Fruit fly (Drosophila melanogaster) whole organism, embryonic: ENCODE measurements around the gene CG31064.
A peak's percentile ranks its signal among the peaks of the same experiment; 100 is the strongest.

Source experiments
- B-H1 ChIP-seq: fragments of 200-800 bp; sonication (Bioruptor generic); IDR thresholded peaks from 3 replicates; pipeline ENCODE4 v1.3.6; 2022; ENCODE audit warnings: missing biosample characterization, missing genetic modification characterization
- CG11247 ChIP-seq: fragments of 200-800 bp; sonication (Bioruptor generic); IDR thresholded peaks from 2 replicates; pipeline ENCODE4 v1.3.6; 2022; ENCODE audit warnings: missing biosample characterization, missing genetic modification characterization
- CG14965 ChIP-seq: fragments of 200-800 bp; sonication (Bioruptor generic); optimal IDR thresholded peaks from 2 replicates; lab custom pipeline; 2016; ENCODE audit warnings: missing biosample characterization, missing genetic modification characterization, borderline replicate concordance
- CG17802 ChIP-seq: fragments of 200-800 bp; sonication (Bioruptor generic); optimal IDR thresholded peaks from 2 replicates; lab custom pipeline; 2018; ENCODE audit warnings: missing biosample characterization, mild to moderate bottlenecking, missing genetic modification characterization, moderate library complexity
- CG3065 ChIP-seq: fragments of 200-800 bp; sonication (Bioruptor generic); optimal IDR thresholded peaks from 2 replicates; lab custom pipeline; 2016; ENCODE audit warnings: missing biosample characterization, missing genetic modification characterization
- CG31365 ChIP-seq: fragments of 200-800 bp; sonication (Bioruptor generic); optimal IDR thresholded peaks from 2 replicates; lab custom pipeline; 2018; ENCODE audit warnings: missing biosample characterization, mild to moderate bottlenecking, missing genetic modification characterization
- CG34224 ChIP-seq: fragments of 200-800 bp; sonication (Bioruptor generic); IDR thresholded peaks from 3 replicates; pipeline ENCODE4 v1.3.6; 2022; ENCODE audit warnings: missing biosample characterization, missing genetic modification characterization; ENCODE audit not compliant: partially characterized antibody
- CG4328 ChIP-seq: fragments of 200-800 bp; sonication (Bioruptor generic); optimal IDR thresholded peaks from 3 replicates; lab custom pipeline; 2017; ENCODE audit warnings: missing biosample characterization, missing genetic modification reagents, missing genetic modification characterization
- CG4424 ChIP-seq: fragments of 200-800 bp; sonication (Bioruptor generic); optimal IDR thresholded peaks from 3 replicates; lab custom pipeline; 2016; ENCODE audit warnings: missing biosample characterization, missing genetic modification characterization
- CG4617 ChIP-seq: fragments of 200-800 bp; sonication (Bioruptor generic); optimal IDR thresholded peaks from 3 replicates; lab custom pipeline; 2016; ENCODE audit warnings: missing biosample characterization, missing genetic modification characterization, borderline replicate concordance
- CG5245 ChIP-seq: fragments of 200-800 bp; sonication (Bioruptor generic); optimal IDR thresholded peaks from 3 replicates; lab custom pipeline; 2016; ENCODE audit warnings: missing biosample characterization, missing genetic modification characterization
- CG6272 ChIP-seq: fragments of 200-800 bp; sonication (Bioruptor generic); IDR thresholded peaks from 2 replicates; pipeline ENCODE4 v1.3.6; 2022; ENCODE audit warnings: missing biosample characterization, missing genetic modification characterization
- CG6689 ChIP-seq: fragments of 200-800 bp; sonication (Bioruptor generic); IDR thresholded peaks from 2 replicates; pipeline ENCODE4 v1.3.6; 2022; ENCODE audit warnings: missing biosample characterization, missing genetic modification characterization
- CG6765 ChIP-seq: fragments of 200-800 bp; sonication (Bioruptor generic); optimal IDR thresholded peaks from 3 replicates; lab custom pipeline; 2017; ENCODE audit warnings: missing biosample characterization, mild to moderate bottlenecking, missing genetic modification characterization
- CG7357 ChIP-seq: fragments of 200-800 bp; sonication (Bioruptor generic); IDR thresholded peaks from 3 replicates; pipeline ENCODE4 v1.3.6; 2022; ENCODE audit warnings: missing biosample characterization, missing genetic modification characterization
- CG7556 ChIP-seq: fragments of 200-800 bp; sonication (Bioruptor generic); optimal IDR thresholded peaks from 2 replicates; lab custom pipeline; 2017; ENCODE audit warnings: missing biosample characterization, mild to moderate bottlenecking, missing genetic modification characterization
- CG9876 ChIP-seq: fragments of 200-800 bp; sonication (Bioruptor generic); optimal IDR thresholded peaks from 2 replicates; lab custom pipeline; 2016; ENCODE audit warnings: missing biosample characterization, missing genetic modification characterization
- CHES-1-like ChIP-seq: fragments of 200-800 bp; sonication (Bioruptor generic); optimal IDR thresholded peaks from 2 replicates; lab custom pipeline; 2016; ENCODE audit warnings: missing biosample characterization, missing genetic modification characterization
- ERR ChIP-seq: fragments of 200-800 bp; sonication (Bioruptor generic); optimal IDR thresholded peaks from 2 replicates; lab custom pipeline; 2016; ENCODE audit warnings: missing biosample characterization, missing genetic modification characterization
- Fer3 ChIP-seq: fragments of 200-800 bp; sonication (Bioruptor generic); optimal IDR thresholded peaks from 2 replicates; lab custom pipeline; 2018; ENCODE audit warnings: missing biosample characterization, mild to moderate bottlenecking, missing genetic modification characterization, moderate library complexity
- Gug ChIP-seq: fragments of 200-800 bp; sonication (Bioruptor generic); IDR thresholded peaks from 4 replicates; pipeline ENCODE4 v1.3.6; 2022; ENCODE audit warnings: missing biosample characterization, missing genetic modification characterization
- HmgD ChIP-seq: fragments of 200-800 bp; sonication (Bioruptor generic); optimal IDR thresholded peaks from 3 replicates; lab custom pipeline; 2016; ENCODE audit warnings: missing biosample characterization, missing genetic modification characterization
- Hr3 ChIP-seq: fragments of 200-800 bp; sonication (Bioruptor generic); optimal IDR thresholded peaks from 3 replicates; lab custom pipeline; 2016; ENCODE audit warnings: missing biosample characterization, missing genetic modification characterization
- Hr51 ChIP-seq, 2 experiments: fragments of 200-800 bp; sonication (Bioruptor generic); optimal IDR thresholded peaks; 2 replicates in 1 of 2; 3 replicates in 1 of 2; lab custom pipeline; 2016 to 2018; ENCODE audit warnings: missing biosample characterization in 2 of 2, missing genetic modification characterization in 2 of 2, mild to moderate bottlenecking in 1 of 2, moderate library complexity in 1 of 2
- Hr78 ChIP-seq, 2 experiments: fragments of 200-800 bp in 1 of 2; fragments of >200 bp in 1 of 2; sonication (Bioruptor generic) in 1 of 2; optimal IDR thresholded peaks; 2 replicates each; lab custom pipeline; 2017 to 2019; ENCODE audit warnings: missing biosample characterization in 2 of 2, missing genetic modification characterization in 2 of 2, mild to moderate bottlenecking in 1 of 2, moderate library complexity in 1 of 2
- MESR4 ChIP-seq: fragments of 200-800 bp; sonication (Bioruptor generic); optimal IDR thresholded peaks from 2 replicates; lab custom pipeline; 2018; ENCODE audit warnings: missing biosample characterization, mild to moderate bottlenecking, missing genetic modification characterization, moderate library complexity
- NK7.1 ChIP-seq: fragments of 200-800 bp; sonication (Bioruptor generic); optimal IDR thresholded peaks from 3 replicates; lab custom pipeline; 2016; ENCODE audit warnings: missing biosample characterization, missing genetic modification characterization
- Neu2 ChIP-seq: fragments of 200-800 bp; sonication (Bioruptor generic); optimal IDR thresholded peaks from 3 replicates; lab custom pipeline; 2016; ENCODE audit warnings: missing biosample characterization, missing genetic modification characterization, borderline replicate concordance
- ac ChIP-seq: fragments of 200-800 bp; sonication (Bioruptor generic); optimal IDR thresholded peaks from 3 replicates; lab custom pipeline; 2017; ENCODE audit warnings: missing biosample characterization, mild to moderate bottlenecking, missing genetic modification characterization
- ash1 ChIP-seq: fragments of 200-800 bp; sonication (Bioruptor generic); optimal IDR thresholded peaks from 2 replicates; lab custom pipeline; 2018; ENCODE audit warnings: missing biosample characterization, mild to moderate bottlenecking, missing genetic modification characterization
- bsh ChIP-seq, 2 experiments: fragments of 200-800 bp; sonication (Bioruptor generic); optimal IDR thresholded peaks; 2 replicates each; lab custom pipeline; 2017 to 2018; ENCODE audit warnings: mild to moderate bottlenecking in 2 of 2, missing biosample characterization in 2 of 2, missing genetic modification characterization in 2 of 2, moderate library complexity in 1 of 2
- dmrt11E ChIP-seq: fragments of 200-800 bp; sonication (Bioruptor generic); optimal IDR thresholded peaks from 3 replicates; lab custom pipeline; 2018; ENCODE audit warnings: missing biosample characterization, mild to moderate bottlenecking, missing genetic modification characterization, moderate library complexity
- fu2 ChIP-seq: fragments of 200-800 bp; sonication (Bioruptor generic); optimal IDR thresholded peaks from 2 replicates; lab custom pipeline; 2016; ENCODE audit warnings: missing biosample characterization, missing genetic modification characterization
- insv ChIP-seq, 2 experiments: fragments of 200-800 bp; sonication (Bioruptor generic); optimal IDR thresholded peaks; 3 replicates each; lab custom pipeline; 2016 to 2018; ENCODE audit warnings: missing biosample characterization in 2 of 2, missing genetic modification characterization in 2 of 2
- jigr1 ChIP-seq: fragments of 200-800 bp; sonication (Bioruptor generic); IDR thresholded peaks from 3 replicates; pipeline ENCODE4 v1.3.6; 2022; ENCODE audit warnings: missing biosample characterization, missing genetic modification characterization
- jing ChIP-seq: fragments of 200-800 bp; sonication (Bioruptor generic); optimal IDR thresholded peaks from 2 replicates; lab custom pipeline; 2018; ENCODE audit warnings: missing biosample characterization, mild to moderate bottlenecking, missing genetic modification characterization
- lmd ChIP-seq: fragments of 200-800 bp; sonication (Bioruptor generic); IDR thresholded peaks from 2 replicates; pipeline ENCODE4 v1.3.6; 2022; ENCODE audit warnings: missing biosample characterization, missing genetic modification characterization
- lov ChIP-seq, 2 experiments: fragments of 200-800 bp in 1 of 2; fragments of >200 bp in 1 of 2; sonication (Bioruptor generic) in 1 of 2; IDR thresholded peaks in 1 of 2; optimal IDR thresholded peaks in 1 of 2; 2 replicates in 1 of 2; 3 replicates in 1 of 2; pipeline versions ENCODE4 v1.3.6 to Lab custom; 2017 to 2022; ENCODE audit warnings: missing biosample characterization in 1 of 2, missing genetic modification characterization in 1 of 2
- luna ChIP-seq: fragments of 200-800 bp; sonication (Bioruptor generic); optimal IDR thresholded peaks from 2 replicates; lab custom pipeline; 2016; ENCODE audit warnings: missing biosample characterization, missing genetic modification characterization
- mam ChIP-seq: fragments of 200-800 bp; sonication (Bioruptor generic); optimal IDR thresholded peaks from 3 replicates; lab custom pipeline; 2016; ENCODE audit warnings: missing biosample characterization, missing genetic modification characterization
- nom ChIP-seq: fragments of 200-800 bp; sonication (Bioruptor generic); optimal IDR thresholded peaks from 2 replicates; lab custom pipeline; 2017; ENCODE audit warnings: missing biosample characterization, missing genetic modification characterization, mild to moderate bottlenecking, moderate library complexity, missing genetic modification reagents
- pb ChIP-seq: fragments of 200-800 bp; sonication (Bioruptor generic); optimal IDR thresholded peaks from 3 replicates; lab custom pipeline; 2016; ENCODE audit warnings: missing biosample characterization, missing genetic modification characterization
- peb ChIP-seq: fragments of 200-800 bp; sonication (Bioruptor generic); IDR thresholded peaks from 2 replicates; pipeline ENCODE4 v1.3.6; 2022; ENCODE audit warnings: missing biosample characterization, missing genetic modification characterization
- schlank ChIP-seq: fragments of 200-800 bp; sonication (Bioruptor generic); optimal IDR thresholded peaks from 2 replicates; lab custom pipeline; 2018; ENCODE audit warnings: missing biosample characterization, mild to moderate bottlenecking, missing genetic modification characterization
- sens ChIP-seq: fragments of 200-800 bp; sonication (Bioruptor generic); peaks from one replicate; lab custom pipeline; 2016; ENCODE audit warnings: missing biosample characterization, missing genetic modification characterization
- sisA ChIP-seq: fragments of 200-800 bp; sonication (Bioruptor generic); IDR thresholded peaks from 2 replicates; pipeline ENCODE4 v1.3.6; 2022; ENCODE audit warnings: missing biosample characterization, missing genetic modification characterization
- stwl ChIP-seq: fragments of 200-800 bp; sonication (Bioruptor generic); optimal IDR thresholded peaks from 3 replicates; lab custom pipeline; 2018; ENCODE audit warnings: missing biosample characterization, mild to moderate bottlenecking, missing genetic modification characterization, moderate library complexity
- vfl ChIP-seq: fragments of 200-800 bp; sonication (Bioruptor generic); optimal IDR thresholded peaks from 2 replicates; lab custom pipeline; 2016; ENCODE audit warnings: missing biosample characterization, missing genetic modification characterization

The CG31064 gene

dm6 chr3R:27281022-27281810 is 42.3 kb upstream of the CG31064 start (continued):
- TF ChIP-seq HmgD (peak; percentile 90), Gug (peak; percentile 98), bsh (GFP tag; optimal IDR thresholded peaks at IDR 0.05; lab: Kevin White, UChicago) (peak; percentile 94 to 98), CG5245 (GFP tag; lab: Kevin White, UChicago) (peak; percentile 92), CG9876 (GFP tag; lab: Kevin White, UChicago) (peak; percentile 90), Hr51 (GFP tag; optimal IDR thresholded peaks at IDR 0.05; lab: Kevin White, UChicago) (peak; percentile 92 to 95), lov (optimal IDR thresholded peaks at IDR 0.05; lab: Kevin White, UChicago) (no peak), lov (GFP tag; IDR thresholded peaks at IDR 0.05; lab: Robert Waterston, UW) (peak; percentile 97), ERR (GFP tag; lab: Kevin White, UChicago) (peak; percentile 91), dmrt11E (tag; lab: Kevin White, UChicago) (peak; percentile 88), CG31365 (tag; lab: Kevin White, UChicago) (peak; percentile 87), CG3065 (peak; percentile 85), B-H1 (GFP tag; lab: Robert Waterston, UW) (peak; percentile 95), CG34224 (GFP tag; lab: Robert Waterston, UW) (no peak), CG11247 (GFP tag; lab: Robert Waterston, UW) (peak; percentile 94), nom (GFP tag; lab: Kevin White, UChicago) (peak; percentile 88), CG17802 (tag; lab: Kevin White, UChicago) (peak; percentile 78), peb (peak; percentile 95), CG6765 (peak; percentile 90), CG4617 (GFP tag; lab: Kevin White, UChicago) (peak; percentile 92), CG6272 (GFP tag; lab: Robert Waterston, UW) (peak; percentile 92), jing (GFP tag; lab: Kevin White, UChicago) (peak; percentile 95), luna (GFP tag; lab: Kevin White, UChicago) (peak; percentile 89), CG14965 (GFP tag; lab: Kevin White, UChicago) (peak; percentile 68), CG7357 (GFP tag; lab: Robert Waterston, UW) (peak; percentile 90), CG7556 (GFP tag; lab: Kevin White, UChicago) (peak; percentile 95), mam (peak; percentile 96), schlank (peak; percentile 96), CG4424 (GFP tag; lab: Kevin White, UChicago) (peak; percentile 94), CG6689 (GFP tag; lab: Robert Waterston, UW) (peak; percentile 97), Hr3 (peak; percentile 89), insv (GFP tag; optimal IDR thresholded peaks at IDR 0.05; lab: Kevin White, UChicago) (peak; percentile 28 to 41), sens (peak; percentile 98), CG4328 (peak; percentile 68), ash1 (GFP tag; lab: Kevin White, UChicago) (no peak), Neu2 (GFP tag; lab: Kevin White, UChicago) (peak; percentile 58), MESR4 (peak; percentile 63), Hr78 (GFP tag; optimal IDR thresholded peaks at IDR 0.05; lab: Kevin White, UChicago) (peak in 1 of 2 experiments; percentile 70), lmd (peak; percentile 97), ac (GFP tag; lab: Kevin White, UChicago) (peak; percentile 78), sisA (GFP tag; lab: Robert Waterston, UW) (peak; percentile 97), CHES-1-like (peak; percentile 95), stwl (tag; lab: Kevin White, UChicago) (peak; percentile 39), Fer3 (tag; lab: Kevin White, UChicago) (peak; percentile 96), pb (GFP tag; lab: Kevin White, UChicago) (peak; percentile 94), jigr1 (GFP tag; lab: Robert Waterston, UW) (peak; percentile 94), vfl (GFP tag; lab: Kevin White, UChicago) (peak; percentile 94), fu2 (peak; percentile 93), NK7.1 (GFP tag; lab: Kevin White, UChicago) (peak; percentile 91)
